Worm (Caenorhabditis elegans) whole organism, late embryonic: ENCODE measurements around the gene lgg-3.

Experiments
- C08G9.2 ChIP-seq: sonication (generic microtip); optimal IDR thresholded peaks from 2 replicates; lab custom pipeline; 2016; ENCODE audit warnings: mild to moderate bottlenecking, missing genetic modification characterization, moderate library complexity, missing compliant biosample characterization
- C38D4.7 ChIP-seq: fragments of 200-800 bp; sonication (Bioruptor generic); optimal IDR thresholded peaks from 2 replicates; lab custom pipeline; 2018; ENCODE audit warnings: mild to moderate bottlenecking, missing genetic modification characterization, moderate library complexity, missing compliant biosample characterization
- F13H6.1 ChIP-seq: sonication (generic microtip); optimal IDR thresholded peaks from 2 replicates; lab custom pipeline; 2016; ENCODE audit warnings: missing genetic modification characterization, missing compliant biosample characterization
- K02D7.2 ChIP-seq: sonication (generic microtip); optimal IDR thresholded peaks from 2 replicates; lab custom pipeline; 2017; ENCODE audit warnings: mild to moderate bottlenecking, missing genetic modification characterization, missing compliant biosample characterization
- T23F11.4 ChIP-seq: fragments of 200-800 bp; sonication (Bioruptor generic); optimal IDR thresholded peaks from 2 replicates; lab custom pipeline; 2018; ENCODE audit warnings: mild to moderate bottlenecking, missing genetic modification characterization, missing compliant biosample characterization
- Y22D7AL.16 ChIP-seq: sonication (generic microtip); optimal IDR thresholded peaks from 2 replicates; lab custom pipeline; 2016; ENCODE audit warnings: missing genetic modification characterization, missing compliant biosample characterization
- ahr-1 ChIP-seq: sonication (generic microtip); optimal IDR thresholded peaks from 2 replicates; lab custom pipeline; 2016; ENCODE audit warnings: missing genetic modification characterization, missing compliant biosample characterization
- ceh-14 ChIP-seq: sonication (generic microtip); optimal IDR thresholded peaks from 2 replicates; lab custom pipeline; 2016; ENCODE audit warnings: missing genotype, missing genetic modification characterization, missing compliant biosample characterization
- ceh-19 ChIP-seq: fragments of 200-800 bp; sonication (Bioruptor generic); optimal IDR thresholded peaks from 2 replicates; lab custom pipeline; 2018; ENCODE audit warnings: mild to moderate bottlenecking, missing genetic modification characterization, missing compliant biosample characterization
- ceh-2 ChIP-seq: sonication (generic microtip); optimal IDR thresholded peaks from 2 replicates; lab custom pipeline; 2016; ENCODE audit warnings: missing genotype, missing genetic modification characterization, missing compliant biosample characterization
- ceh-22 ChIP-seq: sonication (generic microtip); optimal IDR thresholded peaks from 2 replicates; lab custom pipeline; 2017; ENCODE audit warnings: missing biosample characterization, missing genetic modification characterization
- ceh-30 ChIP-seq: fragments of 150-350 bp; optimal IDR thresholded peaks from 2 replicates; lab custom pipeline; 2014; ENCODE audit warnings: missing biosample characterization, missing genetic modification characterization
- ceh-48 ChIP-seq: sonication (generic microtip); optimal IDR thresholded peaks from 2 replicates; lab custom pipeline; 2016; ENCODE audit warnings: missing genetic modification characterization, inconsistent platforms, missing compliant biosample characterization
- ceh-9 ChIP-seq: sonication (generic microtip); optimal IDR thresholded peaks from 2 replicates; lab custom pipeline; 2016; ENCODE audit warnings: mild to moderate bottlenecking, missing genetic modification characterization, inconsistent platforms, missing compliant biosample characterization
- dmd-4 ChIP-seq: sonication (generic microtip); optimal IDR thresholded peaks from 2 replicates; lab custom pipeline; 2016; ENCODE audit warnings: borderline replicate concordance, missing genetic modification characterization, missing compliant biosample characterization
- elt-4 ChIP-seq: sonication (generic microtip); optimal IDR thresholded peaks from 2 replicates; lab custom pipeline; 2016; ENCODE audit warnings: missing genetic modification characterization, missing compliant biosample characterization
- ets-4 ChIP-seq: sonication (generic microtip); optimal IDR thresholded peaks from 2 replicates; lab custom pipeline; 2016; ENCODE audit warnings: missing genetic modification characterization, missing compliant biosample characterization
- fax-1 ChIP-seq: sonication (generic microtip); optimal IDR thresholded peaks from 2 replicates; lab custom pipeline; 2016; ENCODE audit warnings: missing genotype, missing genetic modification characterization, missing compliant biosample characterization
- fkh-6 ChIP-seq: sonication (generic microtip); optimal IDR thresholded peaks from 2 replicates; lab custom pipeline; 2016; ENCODE audit warnings: missing genetic modification characterization, missing compliant biosample characterization
- hlh-8 ChIP-seq: sonication (generic microtip); optimal IDR thresholded peaks from 2 replicates; lab custom pipeline; 2016; ENCODE audit warnings: missing genotype, missing genetic modification characterization, missing compliant biosample characterization
- lim-6 ChIP-seq: sonication (generic microtip); optimal IDR thresholded peaks from 2 replicates; lab custom pipeline; 2016; ENCODE audit warnings: missing genetic modification characterization, missing compliant biosample characterization
- madf-2 ChIP-seq: sonication (generic microtip); optimal IDR thresholded peaks from 2 replicates; lab custom pipeline; 2017; ENCODE audit warnings: missing genetic modification characterization, missing compliant biosample characterization
- nhr-232 ChIP-seq: sonication (generic microtip); optimal IDR thresholded peaks from 2 replicates; lab custom pipeline; 2016; ENCODE audit warnings: missing genetic modification characterization, missing compliant biosample characterization
- npax-4 ChIP-seq: sonication (generic microtip); optimal IDR thresholded peaks from 2 replicates; lab custom pipeline; 2016; ENCODE audit warnings: missing genetic modification characterization, missing compliant biosample characterization
- odd-2 ChIP-seq: sonication (generic microtip); optimal IDR thresholded peaks from 2 replicates; lab custom pipeline; 2017; ENCODE audit warnings: antibody characterized with exemption, mild to moderate bottlenecking, missing genetic modification characterization, missing compliant biosample characterization
- pax-1 ChIP-seq: fragments of 150-350 bp; optimal IDR thresholded peaks from 2 replicates; lab custom pipeline; 2014; ENCODE audit warnings: missing biosample characterization, missing genetic modification characterization
- pha-2 ChIP-seq: sonication (generic microtip); optimal IDR thresholded peaks from 2 replicates; lab custom pipeline; 2017; ENCODE audit warnings: mild to moderate bottlenecking, missing genetic modification characterization, missing compliant biosample characterization
- pha-4 ChIP-seq: fragments of 150-350 bp; optimal IDR thresholded peaks from 2 replicates; lab custom pipeline; 2018; ENCODE audit warnings: missing biosample characterization, missing genetic modification reagents, missing genetic modification characterization
- pqm-1 ChIP-seq: sonication (generic microtip); optimal IDR thresholded peaks from 2 replicates; lab custom pipeline; 2016; ENCODE audit warnings: missing genetic modification characterization, missing compliant biosample characterization
- ref-2 ChIP-seq: sonication (generic microtip); optimal IDR thresholded peaks from 2 replicates; lab custom pipeline; 2016; ENCODE audit warnings: missing genetic modification characterization, missing compliant biosample characterization
- rnt-1 ChIP-seq: sonication (generic microtip); optimal IDR thresholded peaks from 2 replicates; lab custom pipeline; 2016; ENCODE audit warnings: missing genetic modification characterization, missing compliant biosample characterization
- sox-2 ChIP-seq: fragments of 200-800 bp; sonication (Bioruptor generic); IDR thresholded peaks from 2 replicates; pipeline ENCODE4 v1.3.6; 2022; ENCODE audit warnings: missing genetic modification reagents, missing genetic modification characterization, missing compliant biosample characterization
- sox-4 ChIP-seq: sonication (generic microtip); optimal IDR thresholded peaks from 2 replicates; lab custom pipeline; 2017; ENCODE audit warnings: mild to moderate bottlenecking, missing genetic modification characterization, inconsistent platforms, missing compliant biosample characterization
- syd-9 ChIP-seq: sonication (generic microtip); optimal IDR thresholded peaks from 2 replicates; lab custom pipeline; 2016; ENCODE audit warnings: mild to moderate bottlenecking, missing genetic modification characterization, moderate library complexity, missing compliant biosample characterization
- tbx-2 ChIP-seq: sonication (generic microtip); optimal IDR thresholded peaks from 2 replicates; lab custom pipeline; 2016; ENCODE audit warnings: missing genetic modification characterization, missing compliant biosample characterization
- unc-3 ChIP-seq, 2 experiments: fragments of 200-800 bp in 1 of 2; sonication (Bioruptor generic) in 1 of 2; sonication (generic microtip) in 1 of 2; conservative IDR thresholded peaks in 1 of 2; optimal IDR thresholded peaks in 1 of 2; 2 replicates each; pipeline versions ENCODE4 v1.3.6 to Lab custom; 2016 to 2022; ENCODE audit warnings: missing compliant biosample characterization in 2 of 2, missing genetic modification characterization in 2 of 2, missing genetic modification reagents in 1 of 2
- unc-86 ChIP-seq: sonication (generic microtip); optimal IDR thresholded peaks from 2 replicates; lab custom pipeline; 2016; ENCODE audit warnings: missing genetic modification characterization, missing compliant biosample characterization
- zip-5 ChIP-seq: sonication (generic microtip); optimal IDR thresholded peaks from 2 replicates; lab custom pipeline; 2016; ENCODE audit warnings: missing genetic modification characterization, missing compliant biosample characterization
- ztf-16 ChIP-seq: sonication (generic microtip); optimal IDR thresholded peaks from 2 replicates; lab custom pipeline; 2017; ENCODE audit warnings: missing genetic modification characterization, missing compliant biosample characterization

The lgg-3 gene

DNA sequence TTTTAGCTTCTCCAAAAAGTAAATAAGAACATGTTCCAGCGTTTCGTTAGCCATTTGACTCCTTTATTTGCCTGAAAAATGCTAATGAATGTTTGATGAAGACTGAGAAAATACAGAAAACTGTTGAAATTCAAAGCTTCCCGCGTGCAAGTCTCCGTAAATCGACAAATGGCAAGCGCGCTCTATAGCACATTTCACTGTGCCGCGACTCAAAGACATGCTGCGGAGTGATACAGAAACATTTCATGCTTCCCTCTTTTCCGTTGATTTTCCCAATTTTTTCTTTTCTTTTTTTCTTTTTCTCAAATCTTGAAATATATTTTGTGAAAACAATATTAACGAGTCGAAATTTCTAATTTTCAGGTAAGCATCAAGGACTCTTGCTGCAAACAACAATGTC is 18.9 kb downstream of the lgg-3 start, which contains the start of the genes ska-3 and rps-12 (continued):
- peak; percentile 24; the same call in 1 of the 2 replicates for TF ChIP-seq sox-2
- TF ChIP-seq ztf-16 (tag; lab: Kevin White, UChicago), result peak; percentile 78
- TF ChIP-seq T23F11.4 (GFP tag; lab: Kevin White, UChicago), result no peak
- TF ChIP-seq ref-2, result peak; percentile 90
- TF ChIP-seq lim-6, result no peak
- TF ChIP-seq pax-1, result peak; percentile 93
- no peak for TF ChIP-seq fax-1
- TF ChIP-seq ceh-2 (tag; lab: Kevin White, UChicago), result peak; percentile 59
- TF ChIP-seq ceh-30 (tag; lab: Kevin White, UChicago), result peak; percentile 64
- TF ChIP-seq elt-4 (tag; lab: Kevin White, UChicago), result no peak
- TF ChIP-seq ceh-19 (GFP tag; lab: Kevin White, UChicago), result no peak
- TF ChIP-seq unc-3 (GFP tag; conservative IDR thresholded peaks at IDR 0.05; lab: Robert Waterston, UW), result no peak
- TF ChIP-seq unc-3 (tag; optimal IDR thresholded peaks at IDR 0.05; lab: Kevin White, UChicago), result peak; percentile 56
- TF ChIP-seq nhr-232, result no peak
- no peak for TF ChIP-seq ceh-9 (tag; lab: Kevin White, UChicago)
- TF ChIP-seq unc-86 (tag; lab: Kevin White, UChicago), result peak; percentile 74
- no peak for TF ChIP-seq K02D7.2
- TF ChIP-seq rnt-1 (tag; lab: Kevin White, UChicago), result peak; percentile 87
- peak; percentile 43 for TF ChIP-seq hlh-8 (tag; lab: Kevin White, UChicago)
- no peak for TF ChIP-seq ahr-1 (tag; lab: Kevin White, UChicago)
- TF ChIP-seq pha-4 (tag; lab: Kevin White, UChicago), result no peak
- TF ChIP-seq ceh-22, result no peak
- no peak for TF ChIP-seq zip-5
- TF ChIP-seq pha-2 (tag; lab: Kevin White, UChicago), result peak; percentile 55
- peak; percentile 67 for TF ChIP-seq dmd-4 (tag; lab: Kevin White, UChicago)
- TF ChIP-seq tbx-2 (tag; lab: Kevin White, UChicago), result peak; percentile 94
- TF ChIP-seq odd-2 (tag; lab: Kevin White, UChicago), result no peak
- TF ChIP-seq pqm-1, result peak; percentile 34
- peak; percentile 35 for TF ChIP-seq C08G9.2 (tag; lab: Kevin White, UChicago)
- TF ChIP-seq sox-4 (tag; lab: Kevin White, UChicago), result no peak
- peak; percentile 95 for TF ChIP-seq ets-4 (tag; lab: Kevin White, UChicago)
- TF ChIP-seq syd-9 (tag; lab: Kevin White, UChicago), result peak; percentile 48

DNA sequence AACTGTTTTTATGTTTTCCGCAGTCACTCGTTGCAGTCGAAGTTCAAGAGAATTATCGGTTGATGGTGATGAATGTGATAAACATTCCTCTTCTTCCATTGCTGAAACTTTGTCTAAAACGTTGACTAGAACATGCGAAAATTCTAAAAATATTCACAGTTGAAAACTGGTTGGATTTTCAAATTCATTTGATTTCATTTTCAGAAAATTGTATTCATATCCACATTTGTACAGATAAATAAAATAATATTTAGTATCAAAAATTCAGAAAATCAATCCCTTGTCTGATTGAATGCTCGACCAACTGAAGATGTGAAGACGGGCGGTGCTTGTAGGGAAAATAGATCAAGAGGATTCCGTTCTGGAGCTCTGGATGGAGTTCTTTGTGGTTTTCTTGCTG is 20.0 kb downstream of the lgg-3 start, which contains the start of gene F54E7.9:
F54E7.9 (minus strand) TSS at position 101 of the 400 bp plus-strand sequence.
- TF ChIP-seq madf-2 (tag; lab: Kevin White, UChicago) (no peak), syd-9 (tag; lab: Kevin White, UChicago) (no peak), nhr-232 (no peak), odd-2 (tag; lab: Kevin White, UChicago) (no peak), ceh-14 (no peak), ceh-48 (tag; lab: Kevin White, UChicago) (no peak), T23F11.4 (GFP tag; lab: Kevin White, UChicago) (no peak), rnt-1 (tag; lab: Kevin White, UChicago) (no peak), fax-1 (no peak), pha-4 (tag; lab: Kevin White, UChicago) (no peak), sox-2 (no peak), dmd-4 (tag; lab: Kevin White, UChicago) (no peak), unc-86 (tag; lab: Kevin White, UChicago) (no peak), C38D4.7 (GFP tag; lab: Kevin White, UChicago) (no peak), npax-4 (tag; lab: Kevin White, UChicago) (no peak), fkh-6 (no peak), ref-2 (no peak), Y22D7AL.16 (tag; lab: Kevin White, UChicago) (no peak), zip-5 (no peak), F13H6.1 (tag; lab: Kevin White, UChicago) (no peak)
- TF ChIP-seq, all 69 proteins: peak for 0
